Worm (Caenorhabditis elegans): ENCODE results near the gene C44C1.6.
A peak's percentile ranks its signal among the peaks of the same experiment; 100 is the strongest.

Gene C44C1.6

ce11 chrX:1012385-1012866 is 42.4 kb upstream of the C44C1.6 start (continued):
- no peak for TF ChIP-seq ztf-3 (GFP tag; optimal IDR thresholded peaks at IDR 0.05)
- no peak for TF ChIP-seq F33H1.4 (GFP tag; IDR thresholded peaks at IDR 0.05)
- no peak for TF ChIP-seq dpl-1 (GFP tag; optimal IDR thresholded peaks at IDR 0.05)
- TF ChIP-seq nhr-90 (tag; optimal IDR thresholded peaks at IDR 0.05): no peak
- 0 out of 2 replicates have a peak, but pooled peaks have one; percentile 34 for TF ChIP-seq pbrm-1 (GFP tag; IDR thresholded peaks at IDR 0.05)
- 0 out of 2 replicates have a peak, but pooled peaks have one; percentile 3 for TF ChIP-seq ceh-58 (GFP tag; IDR thresholded peaks at IDR 0.05)
- no peak for TF ChIP-seq ztf-25 (GFP tag; IDR thresholded peaks at IDR 0.05)
- TF ChIP-seq mcd-1 (GFP tag; IDR thresholded peaks at IDR 0.05): 0 out of 2 replicates have a peak, but pooled peaks have one; percentile 15
- TF ChIP-seq snpc-1.1 (tag; optimal IDR thresholded peaks at IDR 0.05; ENCODE audit: insufficient read depth): no peak
- peak; percentile 78; the same call in 1 of the 2 replicates for TF ChIP-seq Y56A3A.18 (GFP tag; IDR thresholded peaks at IDR 0.05)
- no peak for TF ChIP-seq hrde-1 (tag; optimal IDR thresholded peaks at IDR 0.05; ENCODE audit: borderline replicate concordance)
- no peak for TF ChIP-seq fkh-3 (tag; optimal IDR thresholded peaks at IDR 0.05)
- 0 out of 2 replicates have a peak, but pooled peaks have one; percentile 51 for TF ChIP-seq ekl-4 (GFP tag; IDR thresholded peaks at IDR 0.05)
- TF ChIP-seq bed-1 (GFP tag; IDR thresholded peaks at IDR 0.05): 0 out of 2 replicates have a peak, but pooled peaks have one; percentile 13
- TF ChIP-seq ZK185.1 (tag; optimal IDR thresholded peaks at IDR 0.05; ENCODE audit: poor library complexity, severe bottlenecking): peak; percentile 7
- no peak for TF ChIP-seq B0035.1 (tag; optimal IDR thresholded peaks at IDR 0.05)
- TF ChIP-seq sptf-2 (GFP tag; optimal IDR thresholded peaks at IDR 0.05): no peak
- no peak for TF ChIP-seq B0019.2 (GFP tag; conservative IDR thresholded peaks at IDR 0.05)
- TF ChIP-seq madf-10 (tag; optimal IDR thresholded peaks at IDR 0.05): no peak
- no peak for TF ChIP-seq F22D6.2 (tag; optimal IDR thresholded peaks at IDR 0.05)
- no peak for TF ChIP-seq lin-54 (GFP tag; optimal IDR thresholded peaks at IDR 0.05)
- no peak for TF ChIP-seq xnd-1 (tag; optimal IDR thresholded peaks at IDR 0.05)
- no peak for TF ChIP-seq unc-130 (GFP tag; optimal IDR thresholded peaks at IDR 0.05)
- TF ChIP-seq snpc-3.4 (tag; optimal IDR thresholded peaks at IDR 0.05): no peak
- no peak for TF ChIP-seq nhr-179 (tag; optimal IDR thresholded peaks at IDR 0.05)
- no peak for TF ChIP-seq hlh-12 (tag; optimal IDR thresholded peaks at IDR 0.05)
- no peak for TF ChIP-seq sea-2 (GFP tag; IDR thresholded peaks at IDR 0.05)
- peak; percentile 17 for TF ChIP-seq lin-40 (tag; optimal IDR thresholded peaks at IDR 0.05)
- TF ChIP-seq D2030.7 (GFP tag; IDR thresholded peaks at IDR 0.05): no peak

ce11 chrX:1010627-1011452 is 40.8 kb upstream of the C44C1.6 start:
- TF ChIP-seq T26A5.8 (tag; optimal IDR thresholded peaks at IDR 0.05) (no peak), nhr-80 (tag; optimal IDR thresholded peaks at IDR 0.05) (peak; percentile 87), Y53G8AR.9 (GFP tag; conservative IDR thresholded peaks at IDR 0.05) (peak; percentile 65; the same call in 1 of the 2 replicates), lir-1 (GFP tag; conservative IDR thresholded peaks at IDR 0.05) (peak; percentile 28; the same call in 1 of the 2 replicates), F10E7.11 (tag; optimal IDR thresholded peaks at IDR 0.05) (no peak), F33H1.4 (GFP tag; IDR thresholded peaks at IDR 0.05) (no peak), ztf-18 (tag; optimal IDR thresholded peaks at IDR 0.05) (peak; percentile 9), ztf-25 (GFP tag; IDR thresholded peaks at IDR 0.05) (0 out of 2 replicates have a peak, but pooled peaks have one; percentile 17), ceh-79 (tag; optimal IDR thresholded peaks at IDR 0.05) (no peak), unc-62 (GFP tag; optimal IDR thresholded peaks at IDR 0.05) (no peak), hmg-1.2 (GFP tag; IDR thresholded peaks at IDR 0.05) (peak; percentile 29; the same call in 1 of the 2 replicates), Y53F4B.3 (GFP tag; IDR thresholded peaks at IDR 0.05) (no peak), K11D2.4 (GFP tag; IDR thresholded peaks at IDR 0.05) (peak; percentile 59; the same call in 1 of the 2 replicates), hmg-20 (GFP tag; IDR thresholded peaks at IDR 0.05) (peak; percentile 44; the same call in 1 of the 2 replicates), sdz-38 (tag; optimal IDR thresholded peaks at IDR 0.05) (no peak), tlf-1 (GFP tag; optimal IDR thresholded peaks at IDR 0.05) (peak; percentile 51), rec-8 (tag; optimal IDR thresholded peaks at IDR 0.05) (peak in 1 of 2 experiments; percentile 15), F37B4.10 (GFP tag; IDR thresholded peaks at IDR 0.05) (0 out of 2 replicates have a peak, but pooled peaks have one; percentile 34), ztf-26 (tag; optimal IDR thresholded peaks at IDR 0.05) (peak; percentile 64)

All from whole organism, young adult.